Fruit fly (Drosophila melanogaster): ENCODE data around the gene Lk6.
A peak's percentile ranks its signal among the peaks of the same experiment; 100 is the strongest.

Lk6 gene

dm6 chr3R:11806753-11807152, 42.5 kb upstream of the Lk6 start (continued):
- TF ChIP-seq CG2678 (tag; optimal IDR thresholded peaks at IDR 0.05) (peak; percentile 37), zen (tag; optimal IDR thresholded peaks at IDR 0.05) (peak; percentile 26), Gug (GFP tag; IDR thresholded peaks at IDR 0.05) (no peak), CG34376 (GFP tag; optimal IDR thresholded peaks at IDR 0.05) (no peak), hb (GFP tag; IDR thresholded peaks at IDR 0.05; ENCODE audit: partially characterized antibody) (no peak), CG6813 (GFP tag; optimal IDR thresholded peaks at IDR 0.05) (no peak), Aef1 (GFP tag; IDR thresholded peaks at IDR 0.05) (no peak), Awh (GFP tag; IDR thresholded peaks at IDR 0.05) (no peak), corto (GFP tag; optimal IDR thresholded peaks at IDR 0.05) (no peak), CG3281 (GFP tag; optimal IDR thresholded peaks at IDR 0.05) (peak; percentile 8), CG30020 (tag; optimal IDR thresholded peaks at IDR 0.05) (no peak), sna (GFP tag; IDR thresholded peaks at IDR 0.05; ENCODE audit: partially characterized antibody) (no peak), TFAM (GFP tag; optimal IDR thresholded peaks at IDR 0.05) (no peak), CG11696 (GFP tag; IDR thresholded peaks at IDR 0.05) (no peak), D19A (tag; optimal IDR thresholded peaks at IDR 0.05) (no peak), Spps (tag; optimal IDR thresholded peaks at IDR 0.05) (no peak), otp (GFP tag; IDR thresholded peaks at IDR 0.05) (no peak), CG13123 (GFP tag; optimal IDR thresholded peaks at IDR 0.05) (no peak), emc (GFP tag; optimal IDR thresholded peaks at IDR 0.05) (no peak), stwl (tag; optimal IDR thresholded peaks at IDR 0.05) (no peak), CG12744 (GFP tag; optimal IDR thresholded peaks at IDR 0.05) (no peak), crc (GFP tag; optimal IDR thresholded peaks at IDR 0.05) (no peak), ab (GFP tag; optimal IDR thresholded peaks at IDR 0.05) (no peak), Stat92E (GFP tag; optimal IDR thresholded peaks at IDR 0.05) (no peak), Sin3A (optimal IDR thresholded peaks at IDR 0.05) (no peak), CG12155 (GFP tag; optimal IDR thresholded peaks at IDR 0.05) (no peak), Fer2 (tag; optimal IDR thresholded peaks at IDR 0.05) (no peak), CG6272 (GFP tag; IDR thresholded peaks at IDR 0.05) (no peak), Kr (GFP tag; optimal IDR thresholded peaks at IDR 0.05) (no peak), Atf-2 (GFP tag; optimal IDR thresholded peaks at IDR 0.05) (no peak), Eip74EF (GFP tag; optimal IDR thresholded peaks at IDR 0.05) (no peak), CG1603 (tag; optimal IDR thresholded peaks at IDR 0.05) (peak; percentile 61), bcd (GFP tag; optimal IDR thresholded peaks at IDR 0.05) (peak; percentile 13), CG18599 (GFP tag; optimal IDR thresholded peaks at IDR 0.05) (peak; percentile 30), danr (GFP tag; IDR thresholded peaks at IDR 0.05) (no peak), MBD-R2 (GFP tag; IDR thresholded peaks at IDR 0.05) (no peak), CG7556 (GFP tag; optimal IDR thresholded peaks at IDR 0.05) (no peak), gro (GFP tag; optimal IDR thresholded peaks at IDR 0.05) (no peak), CG4404 (GFP tag; IDR thresholded peaks at IDR 0.05) (no peak), Elba2 (GFP tag; optimal IDR thresholded peaks at IDR 0.05) (no peak)

dm6 chr3R:11805584-11805983, 41.3 kb upstream of the Lk6 start:
- no peak for TF ChIP-seq CG9876 (GFP tag; optimal IDR thresholded peaks at IDR 0.05)
- no peak for TF ChIP-seq CG3995 (GFP tag; optimal IDR thresholded peaks at IDR 0.05)
- TF ChIP-seq schlank (tag; optimal IDR thresholded peaks at IDR 0.05): no peak
- TF ChIP-seq lbe (GFP tag; optimal IDR thresholded peaks at IDR 0.05): no peak
- no peak for TF ChIP-seq pzg (GFP tag; optimal IDR thresholded peaks at IDR 0.05)
- TF ChIP-seq zfh2 (GFP tag; optimal IDR thresholded peaks at IDR 0.05): no peak
- no peak for TF ChIP-seq Six4 (GFP tag; optimal IDR thresholded peaks at IDR 0.05)
- peak; percentile 11 for TF ChIP-seq gem (tag; optimal IDR thresholded peaks at IDR 0.05)
- no peak for TF ChIP-seq Vsx1 (GFP tag; optimal IDR thresholded peaks at IDR 0.05)
- no peak for TF ChIP-seq CG11085 (GFP tag; IDR thresholded peaks at IDR 0.05)
- no peak for TF ChIP-seq Hr51 (GFP tag; optimal IDR thresholded peaks at IDR 0.05)
- no peak for TF ChIP-seq pho (GFP tag; optimal IDR thresholded peaks at IDR 0.05)
- TF ChIP-seq ci (GFP tag; IDR thresholded peaks at IDR 0.05): no peak
- TF ChIP-seq sens (GFP tag): peak; percentile 72
- TF ChIP-seq run (tag; optimal IDR thresholded peaks at IDR 0.05): no peak
